In the genomic region with DNA sequence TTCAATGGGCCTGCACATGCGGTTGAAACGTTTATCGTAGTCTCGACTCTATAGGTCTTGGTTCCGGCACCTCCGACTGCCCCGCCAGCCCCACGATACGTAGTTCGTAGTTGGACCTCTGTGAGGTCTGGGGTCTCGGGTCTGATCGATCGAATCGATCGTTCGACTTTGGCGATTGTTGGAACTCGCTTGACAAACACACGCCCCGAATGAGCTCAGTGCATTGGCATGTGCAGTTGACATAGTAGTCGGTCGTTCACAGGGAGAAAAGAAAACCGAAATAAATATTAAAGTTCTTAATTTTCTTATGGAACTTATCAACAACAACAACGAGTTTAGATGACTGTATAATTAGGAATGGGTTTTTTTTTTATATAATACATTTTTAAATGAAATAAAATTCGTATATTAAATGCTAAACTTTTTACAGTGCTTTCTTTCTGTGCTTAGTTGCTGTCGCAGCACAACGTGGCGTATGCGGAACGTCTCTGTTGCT, we compare ENCODE assay signal across 5 fruit fly cellular contexts.
TF ChIP-seq lines count a peak whose summit lies in the region.

No protein-coding gene starts in this region.

- TF ChIP-seq CTCF in whole organism, embryonic (GFP tag; optimal IDR thresholded peaks at IDR 0.05; lab: Kevin White, UChicago): no peak

TF ChIP-seq in whole organism, adult, 20 proteins besides CTCF, POLR2A, EP300 and RAD21 (continues in another document):
- peak; percentile 94 for TF ChIP-seq CG33017 (tag; optimal IDR thresholded peaks at IDR 0.05; lab: Kevin White, UChicago)
- peak; percentile 64 for TF ChIP-seq Hr96 (GFP tag; optimal IDR thresholded peaks at IDR 0.05; lab: Kevin White, UChicago)
- TF ChIP-seq CG1620 (GFP tag; optimal IDR thresholded peaks at IDR 0.05; lab: Kevin White, UChicago): peak; percentile 77
- peak; percentile 97 for TF ChIP-seq CG12768 (GFP tag; optimal IDR thresholded peaks at IDR 0.05; lab: Kevin White, UChicago)
- peak; percentile 41 for TF ChIP-seq Clk (GFP tag; optimal IDR thresholded peaks at IDR 0.05; lab: Kevin White, UChicago)
- TF ChIP-seq pad (GFP tag; optimal IDR thresholded peaks at IDR 0.05; lab: Kevin White, UChicago): peak; percentile 78
- peak; percentile 92 for TF ChIP-seq CG14711 (tag; optimal IDR thresholded peaks at IDR 0.05; lab: Kevin White, UChicago)
- peak; percentile 76 for TF ChIP-seq CG5204 (GFP tag; optimal IDR thresholded peaks at IDR 0.05; lab: Kevin White, UChicago)
- peak; percentile 74 for TF ChIP-seq Crg-1 (GFP tag; optimal IDR thresholded peaks at IDR 0.05; lab: Kevin White, UChicago)
- TF ChIP-seq kay (GFP tag; lab: Kevin White, UChicago; ENCODE audit: borderline replicate concordance): peak; percentile 89
- TF ChIP-seq CG7045 (GFP tag; optimal IDR thresholded peaks at IDR 0.05; lab: Kevin White, UChicago): peak; percentile 87
- peak; percentile 93 for TF ChIP-seq bab1 (GFP tag; optimal IDR thresholded peaks at IDR 0.05; lab: Kevin White, UChicago)
- TF ChIP-seq CG7101 (tag; optimal IDR thresholded peaks at IDR 0.05; lab: Kevin White, UChicago): peak; percentile 94
- TF ChIP-seq tj (GFP tag; optimal IDR thresholded peaks at IDR 0.05; lab: Kevin White, UChicago): peak; percentile 99
- peak; percentile 74 for TF ChIP-seq Mnt (GFP tag; optimal IDR thresholded peaks at IDR 0.05; lab: Kevin White, UChicago)
- TF ChIP-seq ovo (GFP tag; optimal IDR thresholded peaks at IDR 0.05; lab: Kevin White, UChicago): peak; percentile 59
- TF ChIP-seq cnc (optimal IDR thresholded peaks at IDR 0.05; lab: Kevin White, UChicago): no peak

TF ChIP-seq in whole organism, embryonic, 481 proteins besides CTCF, POLR2A, EP300 and RAD21 (continues in another document):
- TF ChIP-seq CG13287 (GFP tag; IDR thresholded peaks at IDR 0.05; lab: Robert Waterston, UW; ENCODE audit: partially characterized antibody) (no peak), CG11085 (GFP tag; IDR thresholded peaks at IDR 0.05; lab: Robert Waterston, UW) (no peak), CG2875 (GFP tag; optimal IDR thresholded peaks at IDR 0.05; lab: Kevin White, UChicago) (no peak), CG10959 (GFP tag; IDR thresholded peaks at IDR 0.05; lab: Robert Waterston, UW) (no peak), en (GFP tag; optimal IDR thresholded peaks at IDR 0.05; lab: Kevin White, UChicago) (no peak), CG31365 (tag; optimal IDR thresholded peaks at IDR 0.05; lab: Kevin White, UChicago) (no peak), zfh1 (GFP tag; IDR thresholded peaks at IDR 0.05; lab: Robert Waterston, UW) (no peak), ind (GFP tag; optimal IDR thresholded peaks at IDR 0.05; lab: Kevin White, UChicago) (no peak), rib (GFP tag; IDR thresholded peaks at IDR 0.05; lab: Robert Waterston, UW) (no peak), Poxn (GFP tag; IDR thresholded peaks at IDR 0.05; lab: Robert Waterston, UW) (no peak), CG2129 (GFP tag; IDR thresholded peaks at IDR 0.05; lab: Robert Waterston, UW; ENCODE audit: partially characterized antibody) (no peak), bbx (GFP tag; IDR thresholded peaks at IDR 0.05; lab: Robert Waterston, UW; ENCODE audit: partially characterized antibody) (no peak), gsb-n (tag; optimal IDR thresholded peaks at IDR 0.05; lab: Kevin White, UChicago) (no peak), Dref (GFP tag; IDR thresholded peaks at IDR 0.05; lab: Robert Waterston, UW) (no peak), tll (GFP tag; optimal IDR thresholded peaks at IDR 0.05; lab: Kevin White, UChicago) (no peak), CG30431 (GFP tag; optimal IDR thresholded peaks at IDR 0.05; lab: Kevin White, UChicago) (no peak), zen2 (GFP tag; IDR thresholded peaks at IDR 0.05; lab: Robert Waterston, UW; ENCODE audit: partially characterized antibody) (no peak), Side (GFP tag; optimal IDR thresholded peaks at IDR 0.05; lab: Kevin White, UChicago) (no peak)

TF ChIP-seq in whole organism, prepupa, 60 proteins besides CTCF, POLR2A, EP300 and RAD21 (continues in another document):
- peak; percentile 39 for TF ChIP-seq net (GFP tag; optimal IDR thresholded peaks at IDR 0.05; lab: Kevin White, UChicago)
- peak; percentile 35 for TF ChIP-seq CG11294 (GFP tag; IDR thresholded peaks at IDR 0.05; lab: Robert Waterston, UW)
- TF ChIP-seq lz (GFP tag; optimal IDR thresholded peaks at IDR 0.05; lab: Kevin White, UChicago): no peak
- peak; percentile 44 for TF ChIP-seq CG10631 (GFP tag; optimal IDR thresholded peaks at IDR 0.05; lab: Kevin White, UChicago)
- peak; percentile 79 for TF ChIP-seq svp (GFP tag; lab: Kevin White, UChicago)
- TF ChIP-seq spab (GFP tag; optimal IDR thresholded peaks at IDR 0.05; lab: Kevin White, UChicago): peak; percentile 2
- peak; percentile 83 for TF ChIP-seq CG32006 (GFP tag; optimal IDR thresholded peaks at IDR 0.05; lab: Kevin White, UChicago)
- peak; percentile 84 for TF ChIP-seq CG8119 (GFP tag; IDR thresholded peaks at IDR 0.05; lab: Robert Waterston, UW)
- peak; percentile 11 for TF ChIP-seq Sox14 (GFP tag; optimal IDR thresholded peaks at IDR 0.05; lab: Kevin White, UChicago)
- TF ChIP-seq eg (GFP tag; IDR thresholded peaks at IDR 0.05; lab: Robert Waterston, UW): peak; percentile 87
- TF ChIP-seq CG16779 (tag; optimal IDR thresholded peaks at IDR 0.05; lab: Kevin White, UChicago): no peak
- peak; percentile 86 for TF ChIP-seq CG6163 (GFP tag; IDR thresholded peaks at IDR 0.05; lab: Robert Waterston, UW)
- TF ChIP-seq topi (GFP tag; optimal IDR thresholded peaks at IDR 0.05; lab: Kevin White, UChicago): peak; percentile 25
- TF ChIP-seq CG6276 (GFP tag; optimal IDR thresholded peaks at IDR 0.05; lab: Kevin White, UChicago): peak; percentile 60
- TF ChIP-seq esn (GFP tag; optimal IDR thresholded peaks at IDR 0.05; lab: Kevin White, UChicago): peak; percentile 23
- peak; percentile 31 for TF ChIP-seq CG11762 (GFP tag; optimal IDR thresholded peaks at IDR 0.05; lab: Kevin White, UChicago; ENCODE audit: insufficient read depth)
- TF ChIP-seq dac (GFP tag; optimal IDR thresholded peaks at IDR 0.05; lab: Kevin White, UChicago): peak; percentile 24
- peak; percentile 46 for TF ChIP-seq CG34406 (GFP tag; optimal IDR thresholded peaks at IDR 0.05; lab: Kevin White, UChicago)

TF ChIP-seq in whole organism, pupa, 21 proteins besides CTCF, POLR2A, EP300 and RAD21 (continues in another document):
- TF ChIP-seq Pif1B (GFP tag; optimal IDR thresholded peaks at IDR 0.05; lab: Kevin White, UChicago): peak; percentile 51
- peak; percentile 61 for TF ChIP-seq CG8301 (tag; optimal IDR thresholded peaks at IDR 0.05; lab: Kevin White, UChicago)
- peak; percentile 60 for TF ChIP-seq CG17806 (tag; optimal IDR thresholded peaks at IDR 0.05; lab: Kevin White, UChicago)
- TF ChIP-seq fd96Ca (GFP tag; IDR thresholded peaks at IDR 0.05; lab: Robert Waterston, UW): peak; percentile 54; the same call in 1 of the 3 replicates
- no peak for TF ChIP-seq CG13204 (GFP tag; optimal IDR thresholded peaks at IDR 0.05; lab: Kevin White, UChicago)
- peak; percentile 83 for TF ChIP-seq CG32121 (GFP tag; IDR thresholded peaks at IDR 0.05; lab: Robert Waterston, UW)
- TF ChIP-seq CG9948 (tag; optimal IDR thresholded peaks at IDR 0.05; lab: Kevin White, UChicago): peak; percentile 52
- no peak for TF ChIP-seq Snoo (tag; optimal IDR thresholded peaks at IDR 0.05; lab: Kevin White, UChicago)
- peak; percentile 2 for TF ChIP-seq EcR (GFP tag; optimal IDR thresholded peaks at IDR 0.05; lab: Kevin White, UChicago)
- TF ChIP-seq Ets98B (GFP tag; IDR thresholded peaks at IDR 0.05; lab: Robert Waterston, UW): peak; percentile 83
- TF ChIP-seq CG34367 (tag; optimal IDR thresholded peaks at IDR 0.05; lab: Kevin White, UChicago): peak; percentile 19
- TF ChIP-seq CG8159 (tag; optimal IDR thresholded peaks at IDR 0.05; lab: Kevin White, UChicago): peak; percentile 61
- peak; percentile 5 for TF ChIP-seq gl (tag; optimal IDR thresholded peaks at IDR 0.05; lab: Kevin White, UChicago)
- peak; percentile 54; the same call in 1 of the 3 replicates for TF ChIP-seq CG4496 (GFP tag; IDR thresholded peaks at IDR 0.05; lab: Robert Waterston, UW)
- peak; percentile 64 for TF ChIP-seq CG12605 (GFP tag; IDR thresholded peaks at IDR 0.05; lab: Robert Waterston, UW)
- peak; percentile 53 for TF ChIP-seq Pif1A (GFP tag; optimal IDR thresholded peaks at IDR 0.05; lab: Kevin White, UChicago)
- 0 out of 2 replicates have a peak, but pooled peaks have one; percentile 23 for TF ChIP-seq CG10348 (GFP tag; IDR thresholded peaks at IDR 0.05; lab: Robert Waterston, UW)
- no peak for TF ChIP-seq D1 (tag; optimal IDR thresholded peaks at IDR 0.05; lab: Kevin White, UChicago)
- TF ChIP-seq CG15710 (tag; optimal IDR thresholded peaks at IDR 0.05; lab: Kevin White, UChicago): peak; percentile 49

TF ChIP-seq in whole organism, wandering third instar larva, 38 proteins besides CTCF, POLR2A, EP300 and RAD21 (continues in another document):
- no peak for TF ChIP-seq usp (GFP tag; optimal IDR thresholded peaks at IDR 0.05; lab: Kevin White, UChicago)
- TF ChIP-seq Hnf4 (GFP tag; optimal IDR thresholded peaks at IDR 0.05; lab: Kevin White, UChicago): peak; percentile 24
- peak; percentile 7 for TF ChIP-seq Rel (GFP tag; optimal IDR thresholded peaks at IDR 0.05; lab: Kevin White, UChicago)
- no peak for TF ChIP-seq Rel (tag; optimal IDR thresholded peaks at IDR 0.05; lab: Kevin White, UChicago)
- peak; percentile 52 for TF ChIP-seq h (GFP tag; optimal IDR thresholded peaks at IDR 0.05; lab: Kevin White, UChicago)
- no peak for TF ChIP-seq pan (optimal IDR thresholded peaks at IDR 0.05; lab: Kevin White, UChicago)
- TF ChIP-seq Myc (optimal IDR thresholded peaks at IDR 0.05; lab: Kevin White, UChicago): no peak
- no peak for TF ChIP-seq sage (GFP tag; optimal IDR thresholded peaks at IDR 0.05; lab: Kevin White, UChicago)
- TF ChIP-seq dmrt93B (GFP tag; optimal IDR thresholded peaks at IDR 0.05; lab: Kevin White, UChicago): no peak
- TF ChIP-seq tai (GFP tag; optimal IDR thresholded peaks at IDR 0.05; lab: Kevin White, UChicago): no peak
- TF ChIP-seq rgr (GFP tag; optimal IDR thresholded peaks at IDR 0.05; lab: Kevin White, UChicago): peak; percentile 36
- TF ChIP-seq brk (GFP tag; optimal IDR thresholded peaks at IDR 0.05; lab: Kevin White, UChicago): peak; percentile 51
- no peak for TF ChIP-seq GATAd (GFP tag; optimal IDR thresholded peaks at IDR 0.05; lab: Kevin White, UChicago)
- no peak for TF ChIP-seq woc (GFP tag; optimal IDR thresholded peaks at IDR 0.05; lab: Kevin White, UChicago)
- TF ChIP-seq lola (GFP tag; optimal IDR thresholded peaks at IDR 0.05; lab: Kevin White, UChicago): no peak
- no peak for TF ChIP-seq Sp1 (GFP tag; optimal IDR thresholded peaks at IDR 0.05; lab: Kevin White, UChicago)
- peak; percentile 50 for TF ChIP-seq OdsH (GFP tag; optimal IDR thresholded peaks at IDR 0.05; lab: Kevin White, UChicago)
- no peak for TF ChIP-seq Dif (GFP tag; optimal IDR thresholded peaks at IDR 0.05; lab: Kevin White, UChicago; ENCODE audit: partially characterized antibody)
- no peak for TF ChIP-seq jim (GFP tag; optimal IDR thresholded peaks at IDR 0.05; lab: Kevin White, UChicago)
- no peak for TF ChIP-seq Jra (GFP tag; optimal IDR thresholded peaks at IDR 0.05; lab: Kevin White, UChicago)
- TF ChIP-seq Abd-B (GFP tag; optimal IDR thresholded peaks at IDR 0.05; lab: Kevin White, UChicago): no peak
- TF ChIP-seq Hr83 (GFP tag; optimal IDR thresholded peaks at IDR 0.05; lab: Kevin White, UChicago; ENCODE audit: poor library complexity, severe bottlenecking): no peak
